Fruit fly (Drosophila melanogaster): ENCODE data around the gene betaTub97EF.

betaTub97EF gene

dm6 chr3R:27948421-27948906 lies 39.7 kb downstream of the betaTub97EF start, which contains the start of gene Gp93 (continued):
- TF ChIP-seq hth (optimal IDR thresholded peaks at IDR 0.05), result no peak
- TF ChIP-seq MBD-R2 (GFP tag; IDR thresholded peaks at IDR 0.05), result peak; percentile 48
- peak; percentile 57 for TF ChIP-seq nmo (GFP tag; optimal IDR thresholded peaks at IDR 0.05)
- no peak for TF ChIP-seq gsb (GFP tag; IDR thresholded peaks at IDR 0.05)
- TF ChIP-seq sug (tag; optimal IDR thresholded peaks at IDR 0.05), result peak; percentile 42
- TF ChIP-seq CG11504 (tag; optimal IDR thresholded peaks at IDR 0.05), result no peak
- TF ChIP-seq klu (GFP tag; IDR thresholded peaks at IDR 0.05), result peak; percentile 19; the same call in 1 of the 2 replicates
- peak; percentile 18 for TF ChIP-seq Dek (tag; optimal IDR thresholded peaks at IDR 0.05)
- TF ChIP-seq row (GFP tag; IDR thresholded peaks at IDR 0.05), result peak; percentile 79
- peak; percentile 69 for TF ChIP-seq CG13424 (tag; optimal IDR thresholded peaks at IDR 0.05)
- TF ChIP-seq CG10654 (GFP tag; optimal IDR thresholded peaks at IDR 0.05), result no peak
- TF ChIP-seq CG17829 (tag; optimal IDR thresholded peaks at IDR 0.05), result peak; percentile 62
- peak; percentile 40; the same call in 1 of the 2 replicates for TF ChIP-seq CG7372 (GFP tag; IDR thresholded peaks at IDR 0.05)
- no peak for TF ChIP-seq BEAF-32 (GFP tag; optimal IDR thresholded peaks at IDR 0.05)
- TF ChIP-seq Hr78 (GFP tag; optimal IDR thresholded peaks at IDR 0.05), result no peak
- TF ChIP-seq scrt (GFP tag; optimal IDR thresholded peaks at IDR 0.05), result no peak
- TF ChIP-seq seq (GFP tag; IDR thresholded peaks at IDR 0.05), result peak; percentile 37; the same call in 1 of the 2 replicates
- TF ChIP-seq hkb (optimal IDR thresholded peaks at IDR 0.05), result no peak
- TF ChIP-seq hkb (GFP tag; IDR thresholded peaks at IDR 0.05), result no peak
- peak; percentile 46 for TF ChIP-seq E2f2 (GFP tag; IDR thresholded peaks at IDR 0.05)
- TF ChIP-seq insv (GFP tag; optimal IDR thresholded peaks at IDR 0.05), result peak in 1 of 2 experiments; percentile 11
- TF ChIP-seq CG14441 (GFP tag; IDR thresholded peaks at IDR 0.05), result peak; percentile 66
- TF ChIP-seq Nf-YB (GFP tag; optimal IDR thresholded peaks at IDR 0.05), result peak; percentile 16
- TF ChIP-seq CG13894 (tag; optimal IDR thresholded peaks at IDR 0.05), result no peak
- TF ChIP-seq CG7271 (tag; optimal IDR thresholded peaks at IDR 0.05), result no peak
- no peak for TF ChIP-seq D19B (GFP tag; optimal IDR thresholded peaks at IDR 0.05)
- TF ChIP-seq CG2120 (GFP tag; optimal IDR thresholded peaks at IDR 0.05), result peak; percentile 57
- no peak for TF ChIP-seq kay (GFP tag; optimal IDR thresholded peaks at IDR 0.05)
- peak; percentile 49 for TF ChIP-seq CG12942 (GFP tag; optimal IDR thresholded peaks at IDR 0.05)
- TF ChIP-seq E2f1 (GFP tag; IDR thresholded peaks at IDR 0.05), result no peak
- TF ChIP-seq CG13296 (GFP tag; optimal IDR thresholded peaks at IDR 0.05), result peak; percentile 45
- TF ChIP-seq Antp (GFP tag; optimal IDR thresholded peaks at IDR 0.05), result peak; percentile 21
- TF ChIP-seq Max (GFP tag; optimal IDR thresholded peaks at IDR 0.05), result no peak
- no peak for TF ChIP-seq fd102C (GFP tag; optimal IDR thresholded peaks at IDR 0.05)
- TF ChIP-seq aop (GFP tag; IDR thresholded peaks at IDR 0.05), result no peak
- no peak for TF ChIP-seq dmrt99B (tag; optimal IDR thresholded peaks at IDR 0.05)
- TF ChIP-seq HLH54F (GFP tag; optimal IDR thresholded peaks at IDR 0.05), result peak; percentile 48
- TF ChIP-seq CG12219 (GFP tag; optimal IDR thresholded peaks at IDR 0.05), result peak; percentile 15
- TF ChIP-seq CG30403 (GFP tag; optimal IDR thresholded peaks at IDR 0.05), result peak; percentile 70
- TF ChIP-seq exex (tag; optimal IDR thresholded peaks at IDR 0.05), result peak; percentile 50
- no peak for TF ChIP-seq gsb-n (tag; optimal IDR thresholded peaks at IDR 0.05)
- TF ChIP-seq Rx (GFP tag; IDR thresholded peaks at IDR 0.05), result peak; percentile 38; the same call in 1 of the 2 replicates
- no peak for TF ChIP-seq pan (optimal IDR thresholded peaks at IDR 0.05)
- peak in 1 of 2 experiments; percentile 67 for TF ChIP-seq pan (GFP tag; optimal IDR thresholded peaks at IDR 0.05 in 1 of 2, IDR thresholded peaks at IDR 0.05 in 1 of 2)
- peak; percentile 12 for TF ChIP-seq CG18011 (GFP tag; optimal IDR thresholded peaks at IDR 0.05)
- peak; percentile 48; the same call in 1 of the 2 replicates for TF ChIP-seq CG17612 (GFP tag; IDR thresholded peaks at IDR 0.05)
- TF ChIP-seq CG2678 (tag; optimal IDR thresholded peaks at IDR 0.05), result peak; percentile 69
- TF ChIP-seq zfh2 (GFP tag; optimal IDR thresholded peaks at IDR 0.05), result no peak
- peak; percentile 55 for TF ChIP-seq CG7556 (GFP tag; optimal IDR thresholded peaks at IDR 0.05)
- no peak for TF ChIP-seq CG7963 (GFP tag; IDR thresholded peaks at IDR 0.05; ENCODE audit: partially characterized antibody)
- TF ChIP-seq Ada2b (GFP tag; IDR thresholded peaks at IDR 0.05), result no peak; the same call in 1 of the 2 replicates
